Worm (Caenorhabditis elegans): ENCODE measurements around the gene inft-2.
A peak's percentile ranks its signal among the peaks of the same experiment; 100 is the strongest.

inft-2 gene

DNA sequence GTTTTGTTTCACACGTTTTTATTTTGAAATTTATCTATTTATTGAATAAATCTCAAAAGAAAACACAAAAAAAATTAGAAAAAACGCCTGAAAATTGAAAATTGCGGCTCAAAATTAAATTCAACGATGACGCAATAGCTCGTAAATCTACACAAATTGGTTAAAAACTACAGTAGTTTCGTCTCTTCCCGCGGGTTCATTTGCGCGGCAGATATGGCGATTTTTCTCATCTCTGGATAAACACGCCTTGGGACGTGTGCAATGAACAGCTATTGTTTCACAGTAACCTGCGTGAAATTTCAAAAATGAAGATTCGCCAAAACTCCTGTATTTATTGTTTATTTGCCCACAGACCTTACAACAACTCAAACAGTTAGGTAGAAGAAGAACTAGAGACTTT, 7.2 kb downstream of the inft-2 start:
- no peak for TF ChIP-seq F13H6.1 (tag; optimal IDR thresholded peaks at IDR 0.05)
- TF ChIP-seq ztf-4 (tag; optimal IDR thresholded peaks at IDR 0.05), result no peak

DNA sequence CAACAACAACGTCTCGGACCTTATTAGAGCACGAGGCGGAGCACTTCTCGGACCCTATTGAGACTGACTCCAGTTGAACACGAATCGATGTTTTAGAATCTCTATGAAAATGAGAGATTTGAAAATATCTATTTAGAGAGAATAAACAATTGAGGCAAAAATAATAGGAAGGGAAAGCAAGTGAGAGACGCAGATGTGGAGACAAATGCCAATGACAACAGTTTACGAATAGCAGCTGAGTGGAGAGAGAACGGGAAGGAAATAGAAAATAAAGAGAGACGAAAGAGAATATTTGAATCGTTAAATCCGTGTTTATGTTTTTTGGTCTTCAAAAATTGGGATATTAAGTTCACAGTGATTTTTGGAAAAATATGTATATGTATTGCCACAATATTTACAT, 7.7 kb downstream of the inft-2 start:
- TF ChIP-seq nhr-237 (tag; optimal IDR thresholded peaks at IDR 0.05), result no peak
- TF ChIP-seq ceh-16 (tag; optimal IDR thresholded peaks at IDR 0.05), result no peak
- peak; percentile 7 for TF ChIP-seq F13H6.1 (tag; optimal IDR thresholded peaks at IDR 0.05)
- TF ChIP-seq mbf-1 (tag; optimal IDR thresholded peaks at IDR 0.05), result no peak
- TF ChIP-seq egl-27 (tag; optimal IDR thresholded peaks at IDR 0.05), result no peak
- TF ChIP-seq lin-11 (tag; optimal IDR thresholded peaks at IDR 0.05), result no peak
- TF ChIP-seq nhr-77 (tag; optimal IDR thresholded peaks at IDR 0.05), result no peak
- TF ChIP-seq ztf-11 (tag; optimal IDR thresholded peaks at IDR 0.05), result no peak
- TF ChIP-seq nhr-12 (tag; optimal IDR thresholded peaks at IDR 0.05), result no peak
- no peak for TF ChIP-seq ama-1 (optimal IDR thresholded peaks at IDR 0.05)
- TF ChIP-seq Y55F3AM.14 (GFP tag; optimal IDR thresholded peaks at IDR 0.05), result no peak
- TF ChIP-seq sma-9 (GFP tag; optimal IDR thresholded peaks at IDR 0.05), result no peak
- no peak for TF ChIP-seq sma-9 (tag; optimal IDR thresholded peaks at IDR 0.05)
- TF ChIP-seq blmp-1 (tag; optimal IDR thresholded peaks at IDR 0.05; ENCODE audit: insufficient read depth), result peak; percentile 39
- no peak for TF ChIP-seq ceh-82 (tag; optimal IDR thresholded peaks at IDR 0.05)
- TF ChIP-seq C34F6.9 (tag; optimal IDR thresholded peaks at IDR 0.05), result peak; percentile 57
- no peak for TF ChIP-seq lin-39 (tag; optimal IDR thresholded peaks at IDR 0.05)
- no peak for TF ChIP-seq fos-1 (tag; optimal IDR thresholded peaks at IDR 0.05)
- TF ChIP-seq nhr-129 (tag; optimal IDR thresholded peaks at IDR 0.05), result peak; percentile 37
- TF ChIP-seq peb-1 (tag; optimal IDR thresholded peaks at IDR 0.05), result no peak
- TF ChIP-seq snpc-4 (tag; optimal IDR thresholded peaks at IDR 0.05), result no peak
- no peak for TF ChIP-seq sem-4 (tag; optimal IDR thresholded peaks at IDR 0.05)
- TF ChIP-seq elt-1 (tag; optimal IDR thresholded peaks at IDR 0.05), result no peak
- TF ChIP-seq aly-2 (tag; optimal IDR thresholded peaks at IDR 0.05), result no peak
- no peak for TF ChIP-seq nhr-10 (tag; optimal IDR thresholded peaks at IDR 0.05)
- no peak for TF ChIP-seq ZK546.5 (tag; optimal IDR thresholded peaks at IDR 0.05)
- no peak for TF ChIP-seq ztf-4 (tag; optimal IDR thresholded peaks at IDR 0.05)
- no peak for TF ChIP-seq nhr-11 (tag; optimal IDR thresholded peaks at IDR 0.05)
- TF ChIP-seq dmd-4 (tag; optimal IDR thresholded peaks at IDR 0.05), result no peak
- TF ChIP-seq sma-3 (GFP tag; optimal IDR thresholded peaks at IDR 0.05), result no peak
- peak; percentile 21 for TF ChIP-seq lin-13 (GFP tag; optimal IDR thresholded peaks at IDR 0.05)
- TF ChIP-seq mdl-1 (tag; optimal IDR thresholded peaks at IDR 0.05), result no peak
- TF ChIP-seq nhr-23 (tag; optimal IDR thresholded peaks at IDR 0.05), result no peak
- TF ChIP-seq nhr-21 (tag; optimal IDR thresholded peaks at IDR 0.05), result no peak
- no peak for TF ChIP-seq unc-39 (tag; optimal IDR thresholded peaks at IDR 0.05)
- TF ChIP-seq R02D3.7 (tag; optimal IDR thresholded peaks at IDR 0.05), result no peak
- TF ChIP-seq elt-3 (tag; optimal IDR thresholded peaks at IDR 0.05), result no peak
- no peak for TF ChIP-seq ztf-1 (GFP tag; conservative IDR thresholded peaks at IDR 0.05)
- TF ChIP-seq gmeb-1 (tag; optimal IDR thresholded peaks at IDR 0.05), result no peak
- no peak for TF ChIP-seq alr-1 (tag; optimal IDR thresholded peaks at IDR 0.05)
- peak; percentile 32 for TF ChIP-seq unc-55 (GFP tag; optimal IDR thresholded peaks at IDR 0.05)
- TF ChIP-seq skn-1 (tag; optimal IDR thresholded peaks at IDR 0.05), result no peak
- no peak for TF ChIP-seq zag-1 (tag; optimal IDR thresholded peaks at IDR 0.05)
- no peak for TF ChIP-seq nhr-6 (tag; optimal IDR thresholded peaks at IDR 0.05)
- no peak for TF ChIP-seq mab-5 (tag; optimal IDR thresholded peaks at IDR 0.05)
- TF ChIP-seq unc-62 (GFP tag; optimal IDR thresholded peaks at IDR 0.05), result no peak
- TF ChIP-seq crh-2 (tag; optimal IDR thresholded peaks at IDR 0.05), result peak; percentile 49
- TF ChIP-seq lsy-2 (tag; optimal IDR thresholded peaks at IDR 0.05), result peak in 1 of 2 experiments; percentile 49
- TF ChIP-seq nhr-25 (tag; optimal IDR thresholded peaks at IDR 0.05), result no peak

All from whole organism, L2 larva.